Worm (Caenorhabditis elegans): ENCODE measurements around the gene C09B8.4.

The C09B8.4 gene

ce11 chrX:5994004-5994403 lies 25.7 kb downstream of the C09B8.4 start:
- TF ChIP-seq hlh-4 (tag; optimal IDR thresholded peaks at IDR 0.05), result no peak
- no peak for TF ChIP-seq isw-1 (GFP tag; IDR thresholded peaks at IDR 0.05)

- TF ChIP-seq efl-1 (optimal IDR thresholded peaks at IDR 0.05) (no peak), efl-1 (GFP tag; optimal IDR thresholded peaks at IDR 0.05 in 1 of 2) (peak in 1 of 2 experiments; percentile 33), nhr-90 (tag; optimal IDR thresholded peaks at IDR 0.05; ENCODE audit: poor library complexity) (no peak)
Observed at ce11 chrX:5992770-5993169, 27.0 kb downstream of the C09B8.4 start, which contains the start of gene F22F4.5. TSS of gene F22F4.5 (minus strand) at chrX:5992870.

- TF ChIP-seq lin-14 (GFP tag; optimal IDR thresholded peaks at IDR 0.05) (peak; percentile 53), fkh-10 (GFP tag; optimal IDR thresholded peaks at IDR 0.05) (peak; percentile 4), nhr-28 (tag; optimal IDR thresholded peaks at IDR 0.05) (no peak)
Observed at ce11 chrX:5987910-5988309, 31.8 kb downstream of the C09B8.4 start.

- no peak for TF ChIP-seq tbx-2 (tag; optimal IDR thresholded peaks at IDR 0.05)
- TF ChIP-seq nhr-20 (tag; optimal IDR thresholded peaks at IDR 0.05), result no peak
- TF ChIP-seq elt-2 (tag; optimal IDR thresholded peaks at IDR 0.05), result peak; percentile 72
- TF ChIP-seq aha-1 (tag; optimal IDR thresholded peaks at IDR 0.05), result no peak
- no peak for TF ChIP-seq nhr-47 (tag; optimal IDR thresholded peaks at IDR 0.05)
- TF ChIP-seq efl-1 (optimal IDR thresholded peaks at IDR 0.05), result no peak
- peak in 1 of 2 experiments; percentile 17 for TF ChIP-seq efl-1 (GFP tag; optimal IDR thresholded peaks at IDR 0.05 in 1 of 2)
- no peak for TF ChIP-seq ces-1 (GFP tag; optimal IDR thresholded peaks at IDR 0.05)
Observed at ce11 chrX:5985720-5986119, 34.0 kb downstream of the C09B8.4 start.

ce11 chrX:5984581-5985039 lies 35.1 kb downstream of the C09B8.4 start, which contains the start of gene klp-13:
TSS of gene klp-13 (plus strand) at chrX:5984989.
- TF ChIP-seq lin-35 (GFP tag; optimal IDR thresholded peaks at IDR 0.05), result peak; percentile 92 to 97
- peak in 1 of 2 experiments; percentile 61 for TF ChIP-seq ztf-11 (tag; optimal IDR thresholded peaks at IDR 0.05)
- TF ChIP-seq unc-30 (tag; optimal IDR thresholded peaks at IDR 0.05), result no peak
- TF ChIP-seq irx-1 (tag; optimal IDR thresholded peaks at IDR 0.05), result peak; percentile 74
- peak; percentile 89 for TF ChIP-seq tbx-2 (tag; optimal IDR thresholded peaks at IDR 0.05)
- peak; percentile 55; the same call in 1 of the 2 replicates for TF ChIP-seq isw-1 (GFP tag; IDR thresholded peaks at IDR 0.05)
- no peak for TF ChIP-seq zip-4 (GFP tag; optimal IDR thresholded peaks at IDR 0.05)
- TF ChIP-seq ztf-4 (tag; optimal IDR thresholded peaks at IDR 0.05), result peak; percentile 43
- peak; percentile 67 to 92 for TF ChIP-seq efl-1 (optimal IDR thresholded peaks at IDR 0.05)
- TF ChIP-seq efl-1 (GFP tag; optimal IDR thresholded peaks at IDR 0.05 in 1 of 2), result peak; percentile 94 to 99
- TF ChIP-seq lin-14 (GFP tag; optimal IDR thresholded peaks at IDR 0.05), result peak; percentile 95
- peak; percentile 92 for TF ChIP-seq xbp-1 (tag; optimal IDR thresholded peaks at IDR 0.05)
- TF ChIP-seq elt-3 (tag; optimal IDR thresholded peaks at IDR 0.05), result peak in 3 of 6 experiments; percentile 14 to 89 (median 20)
- no peak for TF ChIP-seq ceh-90 (tag; optimal IDR thresholded peaks at IDR 0.05)
- no peak for TF ChIP-seq ets-5 (GFP tag; IDR thresholded peaks at IDR 0.05)
- TF ChIP-seq nhr-19 (GFP tag; conservative IDR thresholded peaks at IDR 0.05), result peak; percentile 80
- TF ChIP-seq nhr-11 (tag; optimal IDR thresholded peaks at IDR 0.05), result peak; percentile 53
- peak; percentile 87 for TF ChIP-seq skn-1 (tag; optimal IDR thresholded peaks at IDR 0.05)
- no peak for TF ChIP-seq ceh-63 (GFP tag; optimal IDR thresholded peaks at IDR 0.05)
- peak; percentile 85 for TF ChIP-seq rnt-1 (tag; optimal IDR thresholded peaks at IDR 0.05)
- TF ChIP-seq nhr-20 (tag; optimal IDR thresholded peaks at IDR 0.05), result peak; percentile 90
- peak; percentile 69 for TF ChIP-seq ceh-8 (GFP tag; optimal IDR thresholded peaks at IDR 0.05)
- TF ChIP-seq nhr-237 (tag; optimal IDR thresholded peaks at IDR 0.05), result peak; percentile 35
- peak; percentile 47 for TF ChIP-seq vab-15 (tag; optimal IDR thresholded peaks at IDR 0.05)
- TF ChIP-seq snu-23 (GFP tag; optimal IDR thresholded peaks at IDR 0.05), result peak; percentile 93
- no peak for TF ChIP-seq zag-1 (tag; optimal IDR thresholded peaks at IDR 0.05)
- TF ChIP-seq lin-15B (tag; optimal IDR thresholded peaks at IDR 0.05), result peak; percentile 80
- peak; percentile 88 for TF ChIP-seq nhr-85 (tag)
- TF ChIP-seq pag-3 (tag; optimal IDR thresholded peaks at IDR 0.05; ENCODE audit: borderline replicate concordance, insufficient read depth), result no peak
- no peak for TF ChIP-seq unc-98 (GFP tag; IDR thresholded peaks at IDR 0.05)
- TF ChIP-seq nhr-77 (tag; optimal IDR thresholded peaks at IDR 0.05), result peak; percentile 89
- no peak for TF ChIP-seq grh-1 (GFP tag; IDR thresholded peaks at IDR 0.05)
- peak; percentile 77 to 94 for TF ChIP-seq lsy-2 (tag; optimal IDR thresholded peaks at IDR 0.05)
- no peak for TF ChIP-seq hlh-4 (tag; optimal IDR thresholded peaks at IDR 0.05)
- TF ChIP-seq ces-1 (GFP tag; optimal IDR thresholded peaks at IDR 0.05), result no peak
- peak; percentile 19 for TF ChIP-seq aha-1 (tag; optimal IDR thresholded peaks at IDR 0.05)
- no peak for TF ChIP-seq nhr-12 (tag; optimal IDR thresholded peaks at IDR 0.05)
- TF ChIP-seq blmp-1 (tag; optimal IDR thresholded peaks at IDR 0.05), result peak; percentile 81
